Worm (Caenorhabditis elegans) whole organism, L4 larva: Measurements from ENCODE around the gene daf-41.

Experiments used
- D1046.2 ChIP-seq: fragments of 200-800 bp; sonication (Bioruptor generic); IDR thresholded peaks from 2 replicates; pipeline ENCODE4 v1.3.6; 2022; ENCODE audit warnings: missing genetic modification characterization, missing compliant biosample characterization
- F44E2.7 ChIP-seq: fragments of 200-800 bp; sonication (Bioruptor generic); IDR thresholded peaks from 2 replicates; pipeline ENCODE4 v2.1.2; 2022; ENCODE audit warnings: missing genetic modification characterization, missing compliant biosample characterization
- T26A8.4 ChIP-seq: fragments of 200-800 bp; sonication (Bioruptor generic); IDR thresholded peaks from 2 replicates; pipeline ENCODE4 v1.3.6; 2022; ENCODE audit warnings: missing genetic modification characterization, missing compliant biosample characterization
- Y48G9A.11 ChIP-seq: fragments of 200-800 bp; sonication (Bioruptor generic); IDR thresholded peaks from 2 replicates; pipeline ENCODE4 v1.3.6; 2022; ENCODE audit warnings: missing genetic modification reagents, missing genetic modification characterization, missing compliant biosample characterization
- Y5F2A.4 ChIP-seq: fragments of 200-800 bp; sonication (Bioruptor generic); optimal IDR thresholded peaks from 2 replicates; lab custom pipeline; 2018; ENCODE audit warnings: mild to moderate bottlenecking, missing genetic modification characterization, missing compliant biosample characterization
- aha-1 ChIP-seq: fragments of 150-350 bp; peaks from one replicate; lab custom pipeline; 2014; ENCODE audit warnings: missing biosample characterization, missing genetic modification characterization
- ama-1 ChIP-seq: fragments of 150-350 bp; optimal IDR thresholded peaks from 2 replicates; lab custom pipeline; 2014; ENCODE audit warnings: inconsistent platforms, mixed read lengths
- ceh-20 ChIP-seq: fragments of 200-800 bp; sonication (Bioruptor generic); IDR thresholded peaks from 2 replicates; pipeline ENCODE4 v1.3.6; 2022; ENCODE audit warnings: missing genetic modification reagents, missing genetic modification characterization, missing compliant biosample characterization
- ces-1 ChIP-seq: fragments of 150-350 bp; sonication (generic microtip); optimal IDR thresholded peaks from 4 replicates; lab custom pipeline; 2014; ENCODE audit warnings: missing biosample characterization, missing genetic modification reagents, missing genetic modification characterization
- cey-2 ChIP-seq: sonication (generic microtip); optimal IDR thresholded peaks from 3 replicates; lab custom pipeline; 2017; ENCODE audit warnings: missing genetic modification characterization, mild to moderate bottlenecking, missing compliant biosample characterization, antibody characterized with exemption, borderline replicate concordance; ENCODE audit not compliant: insufficient read depth
- daf-16 ChIP-seq, 3 experiments: sonication (generic microtip); optimal IDR thresholded peaks; 2 replicates each; lab custom pipeline; 2016 to 2017; ENCODE audit warnings: missing genetic modification characterization in 3 of 3, missing genetic modification reagents in 3 of 3, mild to moderate bottlenecking in 2 of 3, missing compliant biosample characterization in 2 of 3, missing biosample characterization in 1 of 3, moderate library complexity in 1 of 3
- daf-8 ChIP-seq: fragments of 200-800 bp; sonication (Bioruptor generic); IDR thresholded peaks from 2 replicates; pipeline ENCODE4 v1.3.6; 2022; ENCODE audit warnings: missing genetic modification characterization, missing compliant biosample characterization
- dmd-8 ChIP-seq: fragments of 200-800 bp; sonication (Bioruptor generic); IDR thresholded peaks from 2 replicates; pipeline ENCODE4 v1.3.6; 2022; ENCODE audit warnings: missing genetic modification characterization, missing compliant biosample characterization
- dpl-1 ChIP-seq: fragments of 150-350 bp; optimal IDR thresholded peaks from 2 replicates; lab custom pipeline; 2014; ENCODE audit warnings: missing biosample characterization, missing genetic modification reagents, missing genetic modification characterization
- dve-1 ChIP-seq: sonication (generic microtip); optimal IDR thresholded peaks from 2 replicates; lab custom pipeline; 2017; ENCODE audit warnings: antibody characterized with exemption, mild to moderate bottlenecking, missing genetic modification characterization, missing compliant biosample characterization; ENCODE audit not compliant: insufficient read depth
- egl-27 ChIP-seq: sonication (generic microtip); optimal IDR thresholded peaks from 3 replicates; lab custom pipeline; 2017; ENCODE audit warnings: missing biosample characterization, missing genetic modification reagents, missing genetic modification characterization
- egl-43 ChIP-seq: fragments of 200-800 bp; sonication (Bioruptor generic); IDR thresholded peaks from 2 replicates; pipeline ENCODE4 v1.3.6; 2022; ENCODE audit warnings: missing genetic modification reagents, missing genetic modification characterization, missing compliant biosample characterization
- hlh-30 ChIP-seq: sonication (generic microtip); optimal IDR thresholded peaks from 2 replicates; lab custom pipeline; 2017; ENCODE audit warnings: antibody characterized with exemption, mild to moderate bottlenecking, missing genetic modification characterization, missing compliant biosample characterization; ENCODE audit not compliant: insufficient read depth
- lim-7 ChIP-seq: fragments of 200-800 bp; sonication (Bioruptor generic); IDR thresholded peaks from 2 replicates; pipeline ENCODE4 v1.3.6; 2022; ENCODE audit warnings: missing genetic modification characterization, missing compliant biosample characterization
- lin-39 ChIP-seq: fragments of 150-350 bp; optimal IDR thresholded peaks from 2 replicates; lab custom pipeline; 2014; ENCODE audit warnings: missing biosample characterization, missing genetic modification reagents, missing genetic modification characterization
- lsy-2 ChIP-seq, 2 experiments: fragments of 150-350 bp in 1 of 2; sonication (generic microtip) in 1 of 2; optimal IDR thresholded peaks; 2 replicates each; lab custom pipeline; 2014 to 2017; ENCODE audit warnings: missing biosample characterization in 2 of 2, missing genetic modification characterization in 2 of 2
- mdt-29 ChIP-seq: fragments of 200-800 bp; sonication (Bioruptor generic); IDR thresholded peaks from 2 replicates; pipeline ENCODE4 v1.3.6; 2022; ENCODE audit warnings: missing genetic modification reagents, missing genetic modification characterization, missing compliant biosample characterization
- mep-1 ChIP-seq: fragments of 150-350 bp; sonication (generic microtip); optimal IDR thresholded peaks from 3 replicates; lab custom pipeline; 2014; ENCODE audit warnings: missing biosample characterization, missing genetic modification characterization
- mes-2 ChIP-seq: sonication (generic microtip); optimal IDR thresholded peaks from 2 replicates; lab custom pipeline; 2016; ENCODE audit warnings: missing genotype, mild to moderate bottlenecking, missing genetic modification characterization, missing compliant biosample characterization; ENCODE audit not compliant: poor library complexity, severe bottlenecking
- nhr-102 ChIP-seq: sonication (generic microtip); optimal IDR thresholded peaks from 2 replicates; lab custom pipeline; 2016; ENCODE audit warnings: mild to moderate bottlenecking, missing genetic modification characterization, moderate library complexity, missing compliant biosample characterization
- nhr-111 ChIP-seq: fragments of 200-800 bp; sonication (Bioruptor generic); optimal IDR thresholded peaks from 2 replicates; lab custom pipeline; 2018; ENCODE audit warnings: mild to moderate bottlenecking, missing genetic modification characterization, missing compliant biosample characterization
- nhr-25 ChIP-seq: sonication (generic microtip); optimal IDR thresholded peaks from 2 replicates; lab custom pipeline; 2017; ENCODE audit warnings: missing genetic modification characterization, mild to moderate bottlenecking, missing compliant biosample characterization, antibody characterized with exemption, moderate library complexity, borderline replicate concordance; ENCODE audit not compliant: insufficient read depth
- nhr-6 ChIP-seq: fragments of 150-350 bp; optimal IDR thresholded peaks from 2 replicates; lab custom pipeline; 2014; ENCODE audit warnings: missing biosample characterization, missing genetic modification characterization
- nhr-76 ChIP-seq: fragments of 150-350 bp; optimal IDR thresholded peaks from 2 replicates; lab custom pipeline; 2014; ENCODE audit warnings: missing biosample characterization, missing genetic modification characterization
- pha-4 ChIP-seq, 2 experiments: fragments of 150-350 bp in 1 of 2; fragments of 200-800 bp in 1 of 2; sonication (Bioruptor generic) in 1 of 2; IDR thresholded peaks in 1 of 2; optimal IDR thresholded peaks in 1 of 2; 2 replicates each; pipeline versions ENCODE4 v1.3.6 to Lab custom; 2014 to 2022; ENCODE audit warnings: missing genetic modification characterization in 2 of 2, missing genetic modification reagents in 2 of 2, missing biosample characterization in 1 of 2, missing compliant biosample characterization in 1 of 2
- php-3 ChIP-seq: fragments of 200-800 bp; sonication (Bioruptor generic); IDR thresholded peaks from 2 replicates; pipeline ENCODE4 v1.3.6; 2022; ENCODE audit warnings: missing genetic modification reagents, missing genetic modification characterization, missing compliant biosample characterization
- pqm-1 ChIP-seq: sonication (generic microtip); optimal IDR thresholded peaks from 2 replicates; lab custom pipeline; 2017; ENCODE audit warnings: missing biosample characterization, missing genetic modification characterization
- rbr-2 ChIP-seq: sonication (generic microtip); optimal IDR thresholded peaks from 2 replicates; lab custom pipeline; 2016; ENCODE audit warnings: missing genotype, missing genetic modification characterization, missing compliant biosample characterization
- sdz-12 ChIP-seq: fragments of 200-800 bp; sonication (Bioruptor generic); optimal IDR thresholded peaks from 2 replicates; lab custom pipeline; 2018; ENCODE audit warnings: mild to moderate bottlenecking, missing genetic modification characterization, missing compliant biosample characterization
- set-16 ChIP-seq: fragments of 200-800 bp; sonication (Bioruptor generic); IDR thresholded peaks from 2 replicates; pipeline ENCODE4 v1.3.6; 2022; ENCODE audit warnings: missing genetic modification reagents, missing genetic modification characterization, missing compliant biosample characterization
- skn-1 ChIP-seq: fragments of 150-350 bp; optimal IDR thresholded peaks from 2 replicates; lab custom pipeline; 2014; ENCODE audit warnings: missing biosample characterization, missing genetic modification characterization
- snpc-1.2 ChIP-seq: fragments of 200-800 bp; sonication (Bioruptor generic); IDR thresholded peaks from 2 replicates; pipeline ENCODE4 v1.3.6; 2022; ENCODE audit warnings: missing genetic modification reagents, missing genetic modification characterization, missing compliant biosample characterization
- tag-97 ChIP-seq: fragments of 200-800 bp; sonication (Bioruptor generic); IDR thresholded peaks from 2 replicates; pipeline ENCODE4 v1.3.6; 2022; ENCODE audit warnings: missing genetic modification characterization, missing compliant biosample characterization
- unc-130 ChIP-seq: sonication (generic microtip); optimal IDR thresholded peaks from 2 replicates; lab custom pipeline; 2016; ENCODE audit warnings: missing genetic modification reagents, missing genetic modification characterization, missing compliant biosample characterization
- unc-62 ChIP-seq, 3 experiments: fragments of 150-350 bp in 1 of 3; sonication (generic microtip); optimal IDR thresholded peaks in 2 of 3; peaks in 1 of 3; 1 replicate in 1 of 3; 2 replicates in 2 of 3; lab custom pipeline; 2014 to 2017; ENCODE audit warnings: missing biosample characterization in 3 of 3, missing genetic modification characterization in 3 of 3, missing genetic modification reagents in 3 of 3, missing genotype in 1 of 3
- zfp-2 ChIP-seq: sonication (generic microtip); optimal IDR thresholded peaks from 2 replicates; lab custom pipeline; 2016; ENCODE audit warnings: mild to moderate bottlenecking, missing genetic modification characterization, missing compliant biosample characterization
- ztf-7 ChIP-seq: fragments of 150-350 bp; optimal IDR thresholded peaks from 2 replicates; lab custom pipeline; 2014; ENCODE audit warnings: missing biosample characterization, missing genetic modification characterization

daf-41 gene

DNA sequence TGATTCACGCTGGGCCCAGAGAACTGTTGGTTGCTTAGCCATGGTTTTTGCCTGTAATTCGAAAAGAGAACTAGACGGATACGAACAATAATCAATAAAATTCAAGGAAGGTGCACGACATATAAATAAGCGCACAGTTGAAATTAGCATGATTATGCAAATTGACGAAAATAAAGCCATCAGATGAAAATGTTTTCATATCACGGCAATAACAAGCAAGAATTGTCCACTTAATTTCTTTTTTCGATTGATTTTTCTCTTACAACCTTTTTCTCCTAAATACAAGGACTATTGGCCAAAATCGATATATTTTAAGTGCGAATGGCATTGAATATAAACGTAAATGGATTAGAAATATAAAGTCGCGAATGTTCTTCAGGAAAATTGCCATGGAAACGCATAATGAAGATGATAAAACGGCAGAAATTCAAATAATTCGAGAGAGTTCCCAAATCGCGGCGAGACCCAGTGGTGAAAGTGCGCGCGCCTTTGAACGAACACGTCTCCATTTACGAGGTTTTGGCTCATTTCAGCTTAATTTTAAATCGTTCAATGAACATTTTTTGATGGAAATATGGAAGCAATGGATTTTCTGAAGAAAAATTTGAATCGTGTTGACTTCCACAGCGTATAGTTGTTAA is at the start of gene daf-41, which contains the start of gene toc-1:
daf-41 (minus strand) TSS at position 51 of the 641 bp plus-strand sequence.
toc-1 (plus strand) TSS at position 537 of the 641 bp plus-strand sequence.
- peak in 1 of 2 experiments; percentile 50 for TF ChIP-seq unc-62 (GFP tag; optimal IDR thresholded peaks at IDR 0.05 in 1 of 2; lab: Kevin White, UChicago)
- TF ChIP-seq unc-62 (tag; optimal IDR thresholded peaks at IDR 0.05; lab: Kevin White, UChicago), result no peak
- TF ChIP-seq dpl-1 (GFP tag; lab: Kevin White, UChicago), result peak; percentile 60
- peak; percentile 25 for TF ChIP-seq dve-1 (tag; lab: Kevin White, UChicago)
- no peak for TF ChIP-seq Y5F2A.4 (GFP tag; lab: Kevin White, UChicago)
- peak in 1 of 2 experiments; percentile 77 for TF ChIP-seq lsy-2 (tag; optimal IDR thresholded peaks at IDR 0.05; lab: Kevin White, UChicago)
- TF ChIP-seq pqm-1, result no peak
- peak; percentile 25 for TF ChIP-seq rbr-2
- TF ChIP-seq mes-2 (tag; lab: Kevin White, UChicago), result peak; percentile 71
- no peak for TF ChIP-seq daf-16 (GFP tag; optimal IDR thresholded peaks at IDR 0.05; lab: Kevin White, UChicago)
- peak; percentile 24 for TF ChIP-seq daf-16 (tag; optimal IDR thresholded peaks at IDR 0.05; lab: Kevin White, UChicago)
- TF ChIP-seq dmd-8, result no peak
- no peak for TF ChIP-seq pha-4 (GFP tag; IDR thresholded peaks at IDR 0.05; lab: Robert Waterston, UW)
- peak; percentile 75 for TF ChIP-seq pha-4 (tag; optimal IDR thresholded peaks at IDR 0.05; lab: Kevin White, UChicago)
- no peak for TF ChIP-seq D1046.2 (GFP tag; lab: Robert Waterston, UW)
- no peak for TF ChIP-seq unc-130 (GFP tag; lab: Kevin White, UChicago)
- TF ChIP-seq ztf-7 (tag; lab: Kevin White, UChicago), result peak; percentile 17
- peak; percentile 10 for TF ChIP-seq hlh-30
- TF ChIP-seq mep-1, result peak; percentile 44
- no peak for TF ChIP-seq lin-39 (tag; lab: Kevin White, UChicago)

- TF ChIP-seq dmd-8 (no peak), snpc-1.2 (GFP tag; lab: Robert Waterston, UW) (no peak), F44E2.7 (GFP tag; lab: Robert Waterston, UW) (no peak), skn-1 (tag; lab: Kevin White, UChicago) (no peak), aha-1 (tag; lab: Kevin White, UChicago) (peak; percentile 80), ces-1 (GFP tag; lab: Kevin White, UChicago) (no peak), T26A8.4 (0 out of 2 replicates have a peak, but pooled peaks have one; percentile 39), unc-62 (GFP tag; optimal IDR thresholded peaks at IDR 0.05 in 1 of 2; lab: Kevin White, UChicago) (peak in 1 of 2 experiments; percentile 42), unc-62 (tag; optimal IDR thresholded peaks at IDR 0.05; lab: Kevin White, UChicago) (no peak), egl-27 (tag; lab: Kevin White, UChicago) (no peak), egl-43 (GFP tag; lab: Robert Waterston, UW) (no peak), tag-97 (GFP tag; lab: Robert Waterston, UW) (no peak), nhr-25 (tag; lab: Kevin White, UChicago) (no peak), ceh-20 (no peak), nhr-6 (tag; lab: Kevin White, UChicago) (no peak), daf-8 (GFP tag; lab: Robert Waterston, UW) (no peak), daf-16 (GFP tag; optimal IDR thresholded peaks at IDR 0.05; lab: Kevin White, UChicago) (no peak), daf-16 (tag; optimal IDR thresholded peaks at IDR 0.05; lab: Kevin White, UChicago) (peak; percentile 23), zfp-2 (no peak), set-16 (GFP tag; lab: Robert Waterston, UW) (no peak), nhr-102 (tag; lab: Kevin White, UChicago) (no peak), lim-7 (no peak), cey-2 (tag; lab: Kevin White, UChicago) (no peak), php-3 (GFP tag; lab: Robert Waterston, UW) (no peak), nhr-76 (tag; lab: Kevin White, UChicago) (no peak), mes-2 (tag; lab: Kevin White, UChicago) (peak; percentile 1), ama-1 (lab: Kevin White, UChicago) (peak; percentile 82), nhr-111 (GFP tag; lab: Kevin White, UChicago) (no peak), lin-39 (tag; lab: Kevin White, UChicago) (no peak), mdt-29 (GFP tag; lab: Robert Waterston, UW) (no peak), sdz-12 (GFP tag; lab: Kevin White, UChicago) (no peak), Y48G9A.11 (GFP tag; lab: Robert Waterston, UW) (no peak)
- TF ChIP-seq, all 104 proteins: peak for 6
Observed at ce11 chrIII:5321661-5322060, 47.1 kb upstream of the daf-41 start, which contains the start of gene F52C9.3. F52C9.3 (plus strand) TSS chrIII:5321885.
